Worm (Caenorhabditis elegans) whole organism, L1 larva: Measurements from ENCODE around the gene sto-1.

Experiments used
- ama-1 ChIP-seq: fragments of 150-350 bp; optimal IDR thresholded peaks from 2 replicates; lab custom pipeline; 2014
- blmp-1 ChIP-seq: fragments of 150-350 bp; optimal IDR thresholded peaks from 2 replicates; lab custom pipeline; 2014; ENCODE audit warnings: missing biosample characterization, missing genetic modification characterization
- dpl-1 ChIP-seq, 3 experiments: fragments of 150-350 bp in 2 of 3; sonication (generic microtip) in 1 of 3; optimal IDR thresholded peaks; 2 replicates each; lab custom pipeline; 2014 to 2017; ENCODE audit warnings: missing biosample characterization in 3 of 3, missing genetic modification characterization in 3 of 3, missing genetic modification reagents in 3 of 3
- fkh-8 ChIP-seq: sonication (generic microtip); optimal IDR thresholded peaks from 2 replicates; lab custom pipeline; 2016; ENCODE audit warnings: mild to moderate bottlenecking, missing genetic modification characterization, missing compliant biosample characterization
- hlh-4 ChIP-seq: sonication (generic microtip); optimal IDR thresholded peaks from 2 replicates; lab custom pipeline; 2016; ENCODE audit warnings: mild to moderate bottlenecking, missing genetic modification characterization, missing compliant biosample characterization
- irx-1 ChIP-seq: sonication (generic microtip); optimal IDR thresholded peaks from 2 replicates; lab custom pipeline; 2016; ENCODE audit warnings: missing genetic modification characterization, missing compliant biosample characterization
- lin-35 ChIP-seq, 2 experiments: fragments of 150-350 bp; optimal IDR thresholded peaks; 2 replicates each; lab custom pipeline; 2014; ENCODE audit warnings: missing biosample characterization in 2 of 2, missing genetic modification characterization in 2 of 2, missing genetic modification reagents in 2 of 2
- mab-9 ChIP-seq: fragments of 200-800 bp; sonication (Bioruptor generic); IDR thresholded peaks from 2 replicates; pipeline ENCODE4 v1.3.6; 2022; ENCODE audit warnings: missing genetic modification reagents, missing genetic modification characterization, missing compliant biosample characterization
- nhr-237 ChIP-seq: fragments of 150-350 bp; optimal IDR thresholded peaks from 2 replicates; lab custom pipeline; 2014; ENCODE audit warnings: missing biosample characterization, missing genetic modification characterization
- nhr-76 ChIP-seq: sonication (generic microtip); optimal IDR thresholded peaks from 2 replicates; lab custom pipeline; 2017; ENCODE audit warnings: missing biosample characterization, missing genetic modification characterization
- nhr-77 ChIP-seq: fragments of 150-350 bp; optimal IDR thresholded peaks from 2 replicates; lab custom pipeline; 2014; ENCODE audit warnings: missing biosample characterization, missing genetic modification characterization
- pqm-1 ChIP-seq: sonication (generic microtip); optimal IDR thresholded peaks from 3 replicates; lab custom pipeline; 2017; ENCODE audit warnings: missing biosample characterization, missing genetic modification characterization
- zag-1 ChIP-seq: fragments of 150-350 bp; optimal IDR thresholded peaks from 2 replicates; lab custom pipeline; 2014; ENCODE audit warnings: missing biosample characterization, missing genetic modification characterization

DNA sequence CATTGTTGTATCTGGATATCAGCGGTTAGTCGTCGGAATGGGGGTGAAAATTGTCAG, 10.8 kb downstream of the sto-1 start, which contains the start of the genes unc-98 and F08C6.18:
- TF ChIP-seq nhr-237 (tag; lab: Kevin White, UChicago) (no peak), hlh-4 (tag; lab: Kevin White, UChicago) (no peak), blmp-1 (tag; lab: Kevin White, UChicago) (no peak), lin-35 (GFP tag; optimal IDR thresholded peaks at IDR 0.05; lab: Kevin White, UChicago) (no peak), dpl-1 (GFP tag; optimal IDR thresholded peaks at IDR 0.05; lab: Kevin White, UChicago) (no peak), nhr-76 (no peak), zag-1 (tag; lab: Kevin White, UChicago) (no peak), nhr-77 (tag; lab: Kevin White, UChicago) (no peak), fkh-8 (tag; lab: Kevin White, UChicago) (no peak), ama-1 (no peak), irx-1 (tag; lab: Kevin White, UChicago) (no peak), pqm-1 (tag; lab: Kevin White, UChicago) (no peak), mab-9 (GFP tag; lab: Robert Waterston, UW) (no peak)
